Worm (Caenorhabditis elegans) whole organism, young adult: Measurements from ENCODE around the gene Y97E10AR.3.

Experiments
- C06A6.2 ChIP-seq: fragments of 200-800 bp; sonication (Bioruptor generic); conservative IDR thresholded peaks from 2 replicates; pipeline ENCODE4 v1.3.6; 2022; ENCODE audit warnings: missing genetic modification characterization, missing compliant biosample characterization
- F23B12.7 ChIP-seq: sonication (generic microtip); optimal IDR thresholded peaks from 2 replicates; lab custom pipeline; 2017; ENCODE audit warnings: missing genetic modification characterization, mild to moderate bottlenecking, missing compliant biosample characterization, antibody characterized with exemption, moderate library complexity; ENCODE audit not compliant: insufficient read depth
- F55B11.4 ChIP-seq: sonication (generic microtip); optimal IDR thresholded peaks from 2 replicates; lab custom pipeline; 2016; ENCODE audit warnings: missing compliant biosample characterization, missing genetic modification characterization, borderline replicate concordance; ENCODE audit not compliant: insufficient read depth
- F57A8.1 ChIP-seq: fragments of 200-800 bp; sonication (Bioruptor generic); optimal IDR thresholded peaks from 2 replicates; lab custom pipeline; 2018; ENCODE audit warnings: mild to moderate bottlenecking, missing genetic modification characterization, moderate library complexity, missing compliant biosample characterization
- K12H6.12 ChIP-seq: fragments of 200-800 bp; sonication (Bioruptor generic); optimal IDR thresholded peaks from 2 replicates; lab custom pipeline; 2018; ENCODE audit warnings: mild to moderate bottlenecking, missing genetic modification characterization, missing compliant biosample characterization
- T26A5.8 ChIP-seq: sonication (generic microtip); optimal IDR thresholded peaks from 2 replicates; lab custom pipeline; 2016; ENCODE audit warnings: missing genetic modification characterization, missing compliant biosample characterization
- Y56A3A.18 ChIP-seq: fragments of 200-800 bp; sonication (Bioruptor generic); IDR thresholded peaks from 2 replicates; pipeline ENCODE4 v1.3.6; 2022; ENCODE audit warnings: missing genetic modification reagents, missing genetic modification characterization, missing compliant biosample characterization
- Y67H2A.10 ChIP-seq: fragments of 200-800 bp; sonication (Bioruptor generic); conservative IDR thresholded peaks from 2 replicates; pipeline ENCODE4 v1.3.6; 2022; ENCODE audit warnings: missing genetic modification reagents, missing genetic modification characterization, missing compliant biosample characterization
- attf-3 ChIP-seq: fragments of 200-800 bp; sonication (Bioruptor generic); conservative IDR thresholded peaks from 2 replicates; pipeline ENCODE4 v1.3.6; 2022; ENCODE audit warnings: missing genetic modification reagents, missing genetic modification characterization, missing compliant biosample characterization
- cebp-1 ChIP-seq, 2 experiments: fragments of 200-800 bp in 1 of 2; sonication (Bioruptor generic) in 1 of 2; sonication (generic microtip) in 1 of 2; IDR thresholded peaks in 1 of 2; optimal IDR thresholded peaks in 1 of 2; 2 replicates each; pipeline versions ENCODE4 v1.3.6 to Lab custom; 2017 to 2022; ENCODE audit warnings: missing compliant biosample characterization in 2 of 2, missing genetic modification characterization in 2 of 2, mild to moderate bottlenecking in 1 of 2, missing genetic modification reagents in 1 of 2, moderate library complexity in 1 of 2
- cebp-2 ChIP-seq: fragments of 200-800 bp; sonication (Bioruptor generic); IDR thresholded peaks from 2 replicates; pipeline ENCODE4 v1.3.6; 2022; ENCODE audit warnings: missing genetic modification characterization, missing compliant biosample characterization
- ceh-100 ChIP-seq: fragments of 200-800 bp; sonication (Bioruptor generic); IDR thresholded peaks from 2 replicates; pipeline ENCODE4 v1.3.6; 2022; ENCODE audit warnings: missing genetic modification reagents, missing genetic modification characterization, missing compliant biosample characterization
- chd-7 ChIP-seq: sonication (generic microtip); optimal IDR thresholded peaks from 2 replicates; lab custom pipeline; 2016; ENCODE audit warnings: mild to moderate bottlenecking, missing genetic modification characterization, moderate library complexity, missing compliant biosample characterization
- dox-1 ChIP-seq: fragments of 200-800 bp; sonication (Bioruptor generic); IDR thresholded peaks from 2 replicates; pipeline ENCODE4 v1.3.6; 2022; ENCODE audit warnings: missing genetic modification reagents, missing genetic modification characterization, missing compliant biosample characterization
- efl-1 ChIP-seq: fragments of 150-350 bp; optimal IDR thresholded peaks from 2 replicates; lab custom pipeline; 2014; ENCODE audit warnings: missing biosample characterization, missing genetic modification reagents, missing genetic modification characterization
- ets-4 ChIP-seq: fragments of 200-800 bp; sonication (Bioruptor generic); optimal IDR thresholded peaks from 2 replicates; lab custom pipeline; 2018; ENCODE audit warnings: mild to moderate bottlenecking, missing genetic modification characterization, missing compliant biosample characterization
- gei-17 ChIP-seq: fragments of 200-800 bp; sonication (Bioruptor generic); optimal IDR thresholded peaks from 2 replicates; lab custom pipeline; 2018; ENCODE audit warnings: mild to moderate bottlenecking, missing genetic modification characterization, missing compliant biosample characterization
- him-1 ChIP-seq: sonication (generic microtip); optimal IDR thresholded peaks from 2 replicates; lab custom pipeline; 2016; ENCODE audit warnings: missing genotype, missing genetic modification reagents, missing genetic modification characterization, missing compliant biosample characterization
- hmg-1.2 ChIP-seq: fragments of 200-800 bp; sonication (Bioruptor generic); IDR thresholded peaks from 2 replicates; pipeline ENCODE4 v1.3.6; 2022; ENCODE audit warnings: missing genetic modification reagents, missing genetic modification characterization, missing compliant biosample characterization
- lag-1 ChIP-seq: fragments of 200-800 bp; sonication (Bioruptor generic); IDR thresholded peaks from 2 replicates; pipeline ENCODE4 v1.3.6; 2022; ENCODE audit warnings: missing genetic modification reagents, missing genetic modification characterization, missing compliant biosample characterization
- lin-35 ChIP-seq, 3 experiments: fragments of 150-350 bp in 2 of 3; sonication (generic microtip) in 1 of 3; optimal IDR thresholded peaks; 2 replicates each; lab custom pipeline; 2014 to 2018; ENCODE audit warnings: missing biosample characterization in 3 of 3, missing genetic modification characterization in 3 of 3, missing genetic modification reagents in 3 of 3
- lir-1 ChIP-seq: fragments of 200-800 bp; sonication (Bioruptor generic); conservative IDR thresholded peaks from 2 replicates; pipeline ENCODE4 v1.3.6; 2022; ENCODE audit warnings: missing genetic modification reagents, missing genetic modification characterization, missing compliant biosample characterization
- lsl-1 ChIP-seq: fragments of 200-800 bp; sonication (Bioruptor generic); optimal IDR thresholded peaks from 2 replicates; lab custom pipeline; 2018; ENCODE audit warnings: mild to moderate bottlenecking, missing genetic modification characterization, moderate library complexity, missing compliant biosample characterization
- madf-10 ChIP-seq: sonication (generic microtip); optimal IDR thresholded peaks from 2 replicates; lab custom pipeline; 2016; ENCODE audit warnings: mild to moderate bottlenecking, missing genetic modification characterization, missing compliant biosample characterization
- madf-3 ChIP-seq: fragments of 200-800 bp; sonication (Bioruptor generic); IDR thresholded peaks from 2 replicates; pipeline ENCODE4 v1.3.6; 2022; ENCODE audit warnings: missing genetic modification reagents, missing genetic modification characterization, missing compliant biosample characterization
- mxl-1 ChIP-seq: sonication (generic microtip); optimal IDR thresholded peaks from 2 replicates; lab custom pipeline; 2016; ENCODE audit warnings: missing genetic modification characterization, missing compliant biosample characterization
- nfya-2 ChIP-seq: fragments of 200-800 bp; sonication (Bioruptor generic); IDR thresholded peaks from 2 replicates; pipeline ENCODE4 v1.3.6; 2022; ENCODE audit warnings: missing genetic modification reagents, missing genetic modification characterization, missing compliant biosample characterization
- nfyb-1 ChIP-seq: fragments of 200-800 bp; sonication (Bioruptor generic); IDR thresholded peaks from 2 replicates; pipeline ENCODE4 v1.3.6; 2022; ENCODE audit warnings: missing genetic modification reagents, missing genetic modification characterization, missing compliant biosample characterization
- nhr-80 ChIP-seq: sonication (generic microtip); optimal IDR thresholded peaks from 2 replicates; lab custom pipeline; 2016; ENCODE audit warnings: missing genetic modification characterization, missing compliant biosample characterization
- nhr-90 ChIP-seq: sonication (generic microtip); optimal IDR thresholded peaks from 2 replicates; lab custom pipeline; 2016; ENCODE audit warnings: missing genotype, mild to moderate bottlenecking, missing genetic modification characterization, missing compliant biosample characterization
- pha-4 ChIP-seq: fragments of 150-350 bp; sonication (generic microtip); optimal IDR thresholded peaks from 2 replicates; lab custom pipeline; 2014; ENCODE audit warnings: missing biosample characterization, missing genetic modification reagents, missing genetic modification characterization
- rcor-1 ChIP-seq: fragments of 200-800 bp; sonication (Bioruptor generic); IDR thresholded peaks from 2 replicates; pipeline ENCODE4 v1.3.6; 2022; ENCODE audit warnings: missing genetic modification reagents, missing genetic modification characterization, missing compliant biosample characterization
- rpc-1 ChIP-seq, 2 experiments: fragments of 150-350 bp in 1 of 2; sonication (generic microtip) in 1 of 2; optimal IDR thresholded peaks; 2 replicates each; lab custom pipeline; 2014 to 2018; ENCODE audit warnings: missing biosample characterization in 1 of 2, missing genetic modification characterization in 1 of 2, missing genetic modification reagents in 1 of 2, missing genotype in 1 of 2
- sdz-38 ChIP-seq: sonication (generic microtip); optimal IDR thresholded peaks from 2 replicates; lab custom pipeline; 2016; ENCODE audit warnings: missing genotype, missing genetic modification characterization, missing compliant biosample characterization
- sptf-2 ChIP-seq: fragments of 200-800 bp; sonication (Bioruptor generic); optimal IDR thresholded peaks from 2 replicates; lab custom pipeline; 2018; ENCODE audit warnings: mild to moderate bottlenecking, missing genetic modification characterization, missing compliant biosample characterization
- unc-130 ChIP-seq: sonication (generic microtip); optimal IDR thresholded peaks from 2 replicates; lab custom pipeline; 2016; ENCODE audit warnings: missing genetic modification reagents, missing genetic modification characterization, missing compliant biosample characterization
- xnd-1 ChIP-seq: sonication (generic microtip); optimal IDR thresholded peaks from 2 replicates; lab custom pipeline; 2016; ENCODE audit warnings: missing genotype, missing genetic modification reagents, missing genetic modification characterization, missing compliant biosample characterization
- ztf-22 ChIP-seq: fragments of 200-800 bp; sonication (Bioruptor generic); optimal IDR thresholded peaks from 2 replicates; lab custom pipeline; 2018; ENCODE audit warnings: mild to moderate bottlenecking, missing genetic modification characterization, moderate library complexity, missing compliant biosample characterization
- ztf-28 ChIP-seq: fragments of 200-800 bp; sonication (Bioruptor generic); IDR thresholded peaks from 2 replicates; pipeline ENCODE4 v1.3.6; 2022; ENCODE audit warnings: missing genetic modification reagents, missing genetic modification characterization, missing compliant biosample characterization

The Y97E10AR.3 gene

ce11 chrV:8025259-8025658, 17.9 kb upstream of the Y97E10AR.3 start:
- no peak for TF ChIP-seq him-1 (tag; lab: Kevin White, UChicago)
- TF ChIP-seq C06A6.2 (GFP tag; lab: Robert Waterston, UW), result no peak
- no peak for TF ChIP-seq xnd-1 (tag; lab: Kevin White, UChicago)
- TF ChIP-seq mxl-1, result no peak
- no peak for TF ChIP-seq T26A5.8
- no peak for TF ChIP-seq nfya-2 (GFP tag; lab: Robert Waterston, UW)
- no peak for TF ChIP-seq madf-3
- no peak for TF ChIP-seq ceh-100
- TF ChIP-seq chd-7, result no peak
- no peak for TF ChIP-seq Y56A3A.18
- TF ChIP-seq efl-1, result no peak
- TF ChIP-seq nhr-90 (tag; lab: Kevin White, UChicago), result no peak
- no peak for TF ChIP-seq cebp-2 (GFP tag; lab: Robert Waterston, UW)
- TF ChIP-seq rpc-1 (optimal IDR thresholded peaks at IDR 0.05; lab: Kevin White, UChicago), result no peak
- no peak for TF ChIP-seq rpc-1 (tag; optimal IDR thresholded peaks at IDR 0.05; lab: Kevin White, UChicago)
- TF ChIP-seq sptf-2 (GFP tag; lab: Kevin White, UChicago), result no peak
- TF ChIP-seq F57A8.1 (GFP tag; lab: Kevin White, UChicago), result no peak
- TF ChIP-seq rcor-1 (GFP tag; lab: Robert Waterston, UW), result no peak
- TF ChIP-seq, all 124 proteins: peak for 0

- TF ChIP-seq rpc-1 (optimal IDR thresholded peaks at IDR 0.05; lab: Kevin White, UChicago), result no peak
- no peak for TF ChIP-seq rpc-1 (tag; optimal IDR thresholded peaks at IDR 0.05; lab: Kevin White, UChicago)
- no peak for TF ChIP-seq pha-4 (tag; lab: Kevin White, UChicago)
- TF ChIP-seq lsl-1 (GFP tag; lab: Kevin White, UChicago), result peak; percentile 27
- TF ChIP-seq, all 124 proteins: peak for 1
Measured at ce11 chrV:8024752-8025151, 17.4 kb upstream of the Y97E10AR.3 start, which contains the start of gene F43H9.3. TSS of gene F43H9.3 (minus strand) at chrV:8024940.

- TF ChIP-seq hmg-1.2 (GFP tag; lab: Robert Waterston, UW), result peak; percentile 30; the same call in 1 of the 2 replicates
- no peak for TF ChIP-seq lin-35 (GFP tag; optimal IDR thresholded peaks at IDR 0.05; lab: Kevin White, UChicago)
Measured at ce11 chrV:8022040-8022439, 14.7 kb upstream of the Y97E10AR.3 start, which contains the start of gene ech-3. TSS of gene ech-3 (plus strand) at chrV:8022217.

- TF ChIP-seq nhr-80 (tag; lab: Kevin White, UChicago) (peak; percentile 60), unc-130 (GFP tag; lab: Kevin White, UChicago) (no peak)
Measured at ce11 chrV:8019783-8020182, 12.5 kb upstream of the Y97E10AR.3 start.

- TF ChIP-seq nhr-80 (tag; lab: Kevin White, UChicago) (peak; percentile 57), efl-1 (no peak)
Measured at ce11 chrV:8018919-8019318, 11.6 kb upstream of the Y97E10AR.3 start.

ce11 chrV:8017924-8018323, 10.6 kb upstream of the Y97E10AR.3 start:
- TF ChIP-seq K12H6.12 (tag; lab: Kevin White, UChicago), result no peak
- peak; percentile 84 for TF ChIP-seq nhr-80 (tag; lab: Kevin White, UChicago)
- no peak for TF ChIP-seq F23B12.7
- TF ChIP-seq cebp-1 (GFP tag; IDR thresholded peaks at IDR 0.05; lab: Robert Waterston, UW), result peak; percentile 56; the same call in 1 of the 2 replicates
- TF ChIP-seq cebp-1 (tag; optimal IDR thresholded peaks at IDR 0.05; lab: Kevin White, UChicago), result peak; percentile 72
- TF ChIP-seq ztf-22 (GFP tag; lab: Kevin White, UChicago), result no peak
- TF ChIP-seq ztf-28, result no peak
- TF ChIP-seq sdz-38 (tag; lab: Kevin White, UChicago), result no peak
- TF ChIP-seq Y67H2A.10 (GFP tag; lab: Robert Waterston, UW), result no peak
- TF ChIP-seq cebp-2 (GFP tag; lab: Robert Waterston, UW), result no peak
- TF ChIP-seq lir-1 (GFP tag; lab: Robert Waterston, UW), result no peak
- TF ChIP-seq F55B11.4 (tag; lab: Kevin White, UChicago), result no peak
- TF ChIP-seq ets-4 (GFP tag; lab: Kevin White, UChicago), result no peak
- no peak for TF ChIP-seq xnd-1 (tag; lab: Kevin White, UChicago)
- TF ChIP-seq lag-1 (GFP tag; lab: Robert Waterston, UW), result no peak
- TF ChIP-seq gei-17 (GFP tag; lab: Kevin White, UChicago), result no peak
- TF ChIP-seq attf-3 (GFP tag; lab: Robert Waterston, UW), result no peak
- no peak for TF ChIP-seq hmg-1.2 (GFP tag; lab: Robert Waterston, UW)
- no peak for TF ChIP-seq madf-10 (tag; lab: Kevin White, UChicago)
- 0 out of 2 replicates have a peak, but pooled peaks have one; percentile 19 for TF ChIP-seq dox-1 (GFP tag; lab: Robert Waterston, UW)
- no peak for TF ChIP-seq nfyb-1 (GFP tag; lab: Robert Waterston, UW)
- TF ChIP-seq, all 124 proteins: peak for 3
